Worm (Caenorhabditis elegans) whole organism, late embryonic: Measurements from ENCODE around the gene erp-44.2.

ENCODE experiments used
- C08G9.2 ChIP-seq: sonication (generic microtip); optimal IDR thresholded peaks from 2 replicates; lab custom pipeline; 2016; ENCODE audit warnings: mild to moderate bottlenecking, missing genetic modification characterization, moderate library complexity, missing compliant biosample characterization
- ceh-19 ChIP-seq: fragments of 200-800 bp; sonication (Bioruptor generic); optimal IDR thresholded peaks from 2 replicates; lab custom pipeline; 2018; ENCODE audit warnings: mild to moderate bottlenecking, missing genetic modification characterization, missing compliant biosample characterization
- ceh-48 ChIP-seq: sonication (generic microtip); optimal IDR thresholded peaks from 2 replicates; lab custom pipeline; 2016; ENCODE audit warnings: missing genetic modification characterization, inconsistent platforms, missing compliant biosample characterization
- dmd-4 ChIP-seq: sonication (generic microtip); optimal IDR thresholded peaks from 2 replicates; lab custom pipeline; 2016; ENCODE audit warnings: borderline replicate concordance, missing genetic modification characterization, missing compliant biosample characterization
- elt-2 ChIP-seq: sonication (generic microtip); optimal IDR thresholded peaks from 2 replicates; lab custom pipeline; 2016; ENCODE audit warnings: missing genetic modification reagents, missing genetic modification characterization, missing compliant biosample characterization
- madf-2 ChIP-seq: sonication (generic microtip); optimal IDR thresholded peaks from 2 replicates; lab custom pipeline; 2017; ENCODE audit warnings: missing genetic modification characterization, missing compliant biosample characterization
- nhr-11 ChIP-seq: fragments of 150-350 bp; optimal IDR thresholded peaks from 2 replicates; lab custom pipeline; 2014; ENCODE audit warnings: missing biosample characterization, missing genetic modification characterization
- pha-4 ChIP-seq: fragments of 150-350 bp; optimal IDR thresholded peaks from 2 replicates; lab custom pipeline; 2018; ENCODE audit warnings: missing biosample characterization, missing genetic modification reagents, missing genetic modification characterization
- pqm-1 ChIP-seq: sonication (generic microtip); optimal IDR thresholded peaks from 2 replicates; lab custom pipeline; 2016; ENCODE audit warnings: missing genetic modification characterization, missing compliant biosample characterization
- sdc-2 ChIP-seq: sonication (generic microtip); optimal IDR thresholded peaks from 2 replicates; lab custom pipeline; 2016; ENCODE audit warnings: missing genotype, missing genetic modification characterization, missing compliant biosample characterization
- sox-4 ChIP-seq: sonication (generic microtip); optimal IDR thresholded peaks from 2 replicates; lab custom pipeline; 2017; ENCODE audit warnings: mild to moderate bottlenecking, missing genetic modification characterization, inconsistent platforms, missing compliant biosample characterization
- ttx-3 ChIP-seq: sonication (generic microtip); optimal IDR thresholded peaks from 2 replicates; lab custom pipeline; 2016; ENCODE audit warnings: missing genetic modification reagents, missing genetic modification characterization, missing compliant biosample characterization
- unc-3 ChIP-seq, 2 experiments: fragments of 200-800 bp in 1 of 2; sonication (Bioruptor generic) in 1 of 2; sonication (generic microtip) in 1 of 2; conservative IDR thresholded peaks in 1 of 2; optimal IDR thresholded peaks in 1 of 2; 2 replicates each; pipeline versions ENCODE4 v1.3.6 to Lab custom; 2016 to 2022; ENCODE audit warnings: missing compliant biosample characterization in 2 of 2, missing genetic modification characterization in 2 of 2, missing genetic modification reagents in 1 of 2
- zip-5 ChIP-seq: sonication (generic microtip); optimal IDR thresholded peaks from 2 replicates; lab custom pipeline; 2016; ENCODE audit warnings: missing genetic modification characterization, missing compliant biosample characterization

DNA sequence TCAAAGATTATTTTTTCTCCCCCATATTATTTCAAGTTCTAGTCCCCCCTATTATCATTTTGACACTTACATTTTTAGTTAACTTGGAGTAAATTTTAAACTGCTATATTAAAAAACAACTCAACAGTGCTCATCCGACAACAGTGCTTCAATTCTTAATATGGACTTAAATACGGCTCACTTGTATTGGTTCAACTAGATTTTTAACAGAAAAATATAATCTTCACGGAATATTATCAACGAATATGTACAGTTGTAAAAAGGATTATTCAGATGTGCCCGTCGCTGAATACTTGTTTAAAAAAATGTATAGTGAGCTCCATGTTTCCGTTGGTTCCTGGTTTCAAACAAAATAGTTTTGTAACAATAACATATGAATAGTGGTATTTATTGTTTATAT lies 34.1 kb downstream of the erp-44.2 start:
- TF ChIP-seq pha-4 (tag; lab: Kevin White, UChicago) (no peak), ceh-48 (no peak), sdc-2 (no peak), dmd-4 (tag; lab: Kevin White, UChicago) (no peak), unc-3 (GFP tag; conservative IDR thresholded peaks at IDR 0.05; lab: Robert Waterston, UW) (no peak), unc-3 (tag; optimal IDR thresholded peaks at IDR 0.05; lab: Kevin White, UChicago) (no peak), ttx-3 (tag; lab: Kevin White, UChicago) (no peak), nhr-11 (tag; lab: Kevin White, UChicago) (no peak), elt-2 (tag; lab: Kevin White, UChicago) (no peak), ceh-19 (GFP tag; lab: Kevin White, UChicago) (no peak), madf-2 (no peak), C08G9.2 (tag; lab: Kevin White, UChicago) (no peak), sox-4 (tag; lab: Kevin White, UChicago) (no peak), pqm-1 (no peak), zip-5 (tag; lab: Kevin White, UChicago) (no peak)
